Worm (Caenorhabditis elegans) whole organism, young adult: ENCODE data around the gene H25K10.2.
"Not testable (repeated sequence)": the region's sequence is repeated elsewhere in the genome, so short reads cannot be mapped to it uniquely, and the experiment has no call there.

Experiments
- Y67H2A.10 ChIP-seq: fragments of 200-800 bp; sonication (Bioruptor generic); conservative IDR thresholded peaks from 2 replicates; pipeline ENCODE4 v1.3.6; 2022; ENCODE audit warnings: missing genetic modification reagents, missing genetic modification characterization, missing compliant biosample characterization
- Y79H2A.3 ChIP-seq: fragments of 200-800 bp; sonication (Bioruptor generic); conservative IDR thresholded peaks from 2 replicates; pipeline ENCODE4 v1.3.6; 2022; ENCODE audit warnings: missing genetic modification reagents, missing genetic modification characterization, missing compliant biosample characterization
- akir-1 ChIP-seq: fragments of 200-800 bp; sonication (Bioruptor generic); optimal IDR thresholded peaks from 2 replicates; lab custom pipeline; 2018; ENCODE audit warnings: mild to moderate bottlenecking, missing genetic modification characterization, moderate library complexity, missing compliant biosample characterization
- attf-3 ChIP-seq: fragments of 200-800 bp; sonication (Bioruptor generic); conservative IDR thresholded peaks from 2 replicates; pipeline ENCODE4 v1.3.6; 2022; ENCODE audit warnings: missing genetic modification reagents, missing genetic modification characterization, missing compliant biosample characterization
- egl-18 ChIP-seq: fragments of 200-800 bp; sonication (Bioruptor generic); IDR thresholded peaks from 2 replicates; pipeline ENCODE4 v1.3.6; 2022; ENCODE audit warnings: missing genetic modification reagents, missing genetic modification characterization, missing compliant biosample characterization
- egl-44 ChIP-seq: fragments of 200-800 bp; sonication (Bioruptor generic); IDR thresholded peaks from 2 replicates; pipeline ENCODE4 v1.3.6; 2022; ENCODE audit warnings: missing genetic modification reagents, missing genetic modification characterization, missing compliant biosample characterization
- ekl-4 ChIP-seq: fragments of 200-800 bp; sonication (Bioruptor generic); IDR thresholded peaks from 2 replicates; pipeline ENCODE4 v1.3.6; 2022; ENCODE audit warnings: missing genetic modification reagents, missing genetic modification characterization, missing compliant biosample characterization
- hmg-1.2 ChIP-seq: fragments of 200-800 bp; sonication (Bioruptor generic); IDR thresholded peaks from 2 replicates; pipeline ENCODE4 v1.3.6; 2022; ENCODE audit warnings: missing genetic modification reagents, missing genetic modification characterization, missing compliant biosample characterization
- nhr-120 ChIP-seq: fragments of 200-800 bp; sonication (Bioruptor generic); IDR thresholded peaks from 2 replicates; pipeline ENCODE4 v1.3.6; 2022; ENCODE audit warnings: missing genetic modification characterization, missing compliant biosample characterization
- zfh-2 ChIP-seq: fragments of 200-800 bp; sonication (Bioruptor generic); conservative IDR thresholded peaks from 2 replicates; pipeline ENCODE4 v1.3.6; 2022; ENCODE audit warnings: missing genetic modification reagents, missing genetic modification characterization, missing compliant biosample characterization

- TF ChIP-seq akir-1; hmg-1.2 (GFP tag; lab: Robert Waterston, UW); attf-3 (GFP tag; lab: Robert Waterston, UW); egl-44 (GFP tag; lab: Robert Waterston, UW); Y79H2A.3; ekl-4 (GFP tag; lab: Robert Waterston, UW); Y67H2A.10 (GFP tag; lab: Robert Waterston, UW); nhr-120 (GFP tag; lab: Robert Waterston, UW); egl-18; zfh-2: not testable (repeated sequence)
These were observed 38.7 kb downstream of the H25K10.2 start for ce11 chrIV:16172112-16172511.
